Fruit fly (Drosophila melanogaster) whole organism, embryonic: ENCODE results near the gene CG4733.
A peak's percentile ranks its signal among the peaks of the same experiment; 100 is the strongest.

Experiments
- CG3726 ChIP-seq: fragments of 200-800 bp; sonication (Bioruptor generic); IDR thresholded peaks from 3 replicates; pipeline ENCODE4, ENCODE4 v1.3.6; 2022; ENCODE audit warnings: missing biosample characterization, missing genetic modification characterization
- CoRest ChIP-seq: fragments of 200-800 bp; sonication (Bioruptor generic); optimal IDR thresholded peaks from 3 replicates; lab custom pipeline; 2018; ENCODE audit warnings: missing biosample characterization, mild to moderate bottlenecking, missing genetic modification characterization, moderate library complexity
- HHEX ChIP-seq: fragments of 200-800 bp; sonication (Bioruptor generic); optimal IDR thresholded peaks from 3 replicates; lab custom pipeline; 2017; ENCODE audit warnings: missing biosample characterization, mild to moderate bottlenecking, missing genetic modification characterization, missing genetic modification reagents
- bowl ChIP-seq: fragments of 200-800 bp; sonication (Bioruptor generic); IDR thresholded peaks from 2 replicates; pipeline ENCODE4 v1.3.6; 2022; ENCODE audit warnings: missing biosample characterization, missing genetic modification characterization

DNA sequence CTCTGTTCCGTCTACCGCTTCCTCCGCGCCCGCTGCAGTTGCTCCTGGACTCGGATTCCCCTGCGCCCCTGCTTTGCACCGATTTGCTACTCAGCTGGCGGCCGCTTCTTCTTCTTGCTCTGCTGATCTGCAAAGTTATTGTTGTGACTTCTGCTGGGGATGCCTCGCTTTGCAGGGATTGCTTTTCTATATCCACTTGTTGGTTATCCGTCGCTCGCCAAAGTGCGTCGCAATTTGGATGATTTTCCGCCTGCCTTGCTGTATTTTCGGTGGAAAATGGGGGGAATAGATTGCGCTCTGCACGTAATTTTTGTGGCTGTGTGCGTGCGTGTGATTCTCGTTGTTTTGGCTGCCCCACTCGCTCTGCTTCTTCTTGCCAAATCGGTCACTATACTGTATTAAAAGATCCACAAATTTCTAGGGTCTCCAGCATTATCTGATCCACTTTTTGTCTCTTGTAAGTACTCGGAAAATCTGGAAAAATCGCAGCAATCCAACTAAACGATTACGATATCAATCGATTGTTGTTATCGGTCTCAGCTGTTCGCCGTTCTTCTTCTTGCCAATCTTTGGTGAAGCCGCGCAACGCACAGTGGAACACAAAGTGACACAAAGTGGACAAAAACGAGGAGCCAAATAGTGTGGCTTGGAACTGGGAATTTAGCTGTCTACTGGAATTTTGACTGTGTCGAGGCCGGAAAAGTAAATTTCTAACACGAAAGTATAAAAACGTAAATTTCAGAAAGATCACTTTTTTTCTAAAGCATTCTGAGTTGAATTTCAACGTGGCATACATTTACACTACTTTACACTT, 12.6 kb downstream of the CG4733 start, which contains the start of gene ClpX:
- TF ChIP-seq HHEX (GFP tag; lab: Kevin White, UChicago) (no peak), CG3726 (GFP tag; lab: Robert Waterston, UW) (no peak), bowl (GFP tag; lab: Robert Waterston, UW) (no peak), CoRest (tag; lab: Kevin White, UChicago) (peak; percentile 16)
